Fruit fly (Drosophila melanogaster) whole organism, prepupa: Measurements from ENCODE around the gene Gr28a.

Experiments
- CG16779 ChIP-seq: fragments of 200-800 bp; sonication (Bioruptor generic); optimal IDR thresholded peaks from 3 replicates; lab custom pipeline; 2017; ENCODE audit warnings: missing biosample characterization, mild to moderate bottlenecking, missing genetic modification characterization
- CG9139 ChIP-seq: fragments of 200-800 bp; sonication (Bioruptor generic); optimal IDR thresholded peaks from 3 replicates; lab custom pipeline; 2017; ENCODE audit warnings: missing biosample characterization, mild to moderate bottlenecking, missing genetic modification characterization
- Eip78C ChIP-seq: fragments of 200-800 bp; sonication (Bioruptor generic); peaks from one replicate; lab custom pipeline; 2016; ENCODE audit warnings: missing biosample characterization, missing genetic modification characterization
- Ets21C ChIP-seq: fragments of 200-800 bp; sonication (Bioruptor generic); optimal IDR thresholded peaks from 3 replicates; lab custom pipeline; 2016; ENCODE audit warnings: missing biosample characterization, missing genetic modification characterization
- fkh ChIP-seq: fragments of 200-800 bp; sonication (Bioruptor generic); optimal IDR thresholded peaks from 3 replicates; lab custom pipeline; 2017; ENCODE audit warnings: missing biosample characterization, mild to moderate bottlenecking, missing genetic modification characterization, moderate library complexity
- salr ChIP-seq, 2 experiments: fragments of 200-800 bp; sonication (Bioruptor generic); optimal IDR thresholded peaks; 3 replicates each; lab custom pipeline; 2016 to 2018; ENCODE audit warnings: missing biosample characterization in 2 of 2, missing genetic modification characterization in 2 of 2, mild to moderate bottlenecking in 1 of 2

- TF ChIP-seq CG9139 (GFP tag; lab: Kevin White, UChicago) (no peak), Eip78C (GFP tag; lab: Kevin White, UChicago) (peak; percentile 65), CG16779 (no peak), Ets21C (no peak), fkh (GFP tag; lab: Kevin White, UChicago) (no peak), salr (GFP tag; optimal IDR thresholded peaks at IDR 0.05; lab: Kevin White, UChicago) (no peak)
Measured at dm6 chr2L:7491902-7492301, 37.9 kb upstream of the Gr28a start.
